Fruit fly (Drosophila melanogaster): ENCODE data around the gene Cox10.

The Cox10 gene

DNA sequence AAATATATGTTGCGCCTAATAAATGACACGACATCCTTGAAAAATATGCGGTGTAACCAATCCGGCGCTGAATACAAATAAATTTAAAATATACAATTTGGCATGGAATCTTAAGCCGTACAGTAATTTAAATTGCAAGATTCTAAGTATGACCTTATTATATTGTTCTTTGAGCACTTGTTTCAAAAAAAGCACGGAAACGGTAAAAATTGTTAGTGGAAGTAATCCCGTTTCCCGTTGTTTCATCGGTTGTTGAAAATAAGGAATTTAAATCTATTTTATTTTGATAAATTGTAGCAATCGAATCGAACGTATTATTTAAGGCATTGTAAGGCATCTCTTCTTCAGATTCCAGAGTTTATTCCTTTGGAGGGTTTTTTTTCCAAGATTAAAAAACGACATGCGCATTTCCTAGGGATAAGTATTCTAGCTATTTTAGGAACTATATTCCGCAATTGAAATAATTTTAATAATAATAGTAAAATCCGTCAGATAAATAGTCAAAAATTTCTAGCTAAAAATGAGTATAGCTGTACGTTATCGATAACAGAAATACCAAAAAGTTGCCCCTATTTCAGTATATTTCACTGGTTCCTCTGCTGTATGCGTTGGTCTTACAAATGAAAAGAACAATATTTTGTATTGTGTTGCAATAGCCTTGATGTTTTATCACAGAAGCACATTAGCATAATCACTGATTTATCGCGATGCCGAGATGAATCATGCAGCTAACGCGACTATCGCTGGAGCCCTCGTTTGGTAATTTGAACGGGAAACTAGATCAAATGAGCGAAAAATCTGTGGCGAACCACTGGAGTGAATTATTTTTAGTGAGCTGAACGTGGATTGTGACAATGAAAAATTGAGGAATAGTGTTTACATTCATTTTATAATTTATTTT is 2.1 kb downstream of the Cox10 start, which contains the start of gene GATAd (continued):
- no peak for TF ChIP-seq D (optimal IDR thresholded peaks at IDR 0.05)
- no peak for TF ChIP-seq D (GFP tag; optimal IDR thresholded peaks at IDR 0.05)
- TF ChIP-seq CG4820 (GFP tag; optimal IDR thresholded peaks at IDR 0.05): no peak
- peak; percentile 62 for TF ChIP-seq pzg (GFP tag; optimal IDR thresholded peaks at IDR 0.05)
- TF ChIP-seq stwl (tag; optimal IDR thresholded peaks at IDR 0.05): peak; percentile 34
- no peak for TF ChIP-seq psq (GFP tag; optimal IDR thresholded peaks at IDR 0.05)
- TF ChIP-seq Side (GFP tag; optimal IDR thresholded peaks at IDR 0.05): no peak
- peak; percentile 88 for TF ChIP-seq CG7928 (GFP tag; optimal IDR thresholded peaks at IDR 0.05)
- no peak for TF ChIP-seq fd3F (GFP tag; optimal IDR thresholded peaks at IDR 0.05)
- TF ChIP-seq bsh (GFP tag; optimal IDR thresholded peaks at IDR 0.05): no peak
- TF ChIP-seq Rx (GFP tag; IDR thresholded peaks at IDR 0.05): no peak
- TF ChIP-seq crol (GFP tag; IDR thresholded peaks at IDR 0.05): no peak
- no peak for TF ChIP-seq gt (GFP tag; IDR thresholded peaks at IDR 0.05)
- TF ChIP-seq CG10147 (GFP tag; optimal IDR thresholded peaks at IDR 0.05): peak; percentile 6
- TF ChIP-seq CG7745 (tag; optimal IDR thresholded peaks at IDR 0.05): no peak
- TF ChIP-seq CG18619 (GFP tag; optimal IDR thresholded peaks at IDR 0.05): no peak
- no peak for TF ChIP-seq slbo (GFP tag; IDR thresholded peaks at IDR 0.05)
- TF ChIP-seq Rfx (GFP tag; IDR thresholded peaks at IDR 0.05): no peak
- no peak for TF ChIP-seq az2 (GFP tag; optimal IDR thresholded peaks at IDR 0.05)
- no peak for TF ChIP-seq ems (GFP tag; optimal IDR thresholded peaks at IDR 0.05)
- TF ChIP-seq Scr (GFP tag; IDR thresholded peaks at IDR 0.05; ENCODE audit: partially characterized antibody): peak; percentile 37
- TF ChIP-seq NC2β (GFP tag; optimal IDR thresholded peaks at IDR 0.05): no peak
- peak; percentile 60 for TF ChIP-seq Med (GFP tag)
- TF ChIP-seq inv (GFP tag; IDR thresholded peaks at IDR 0.05; ENCODE audit: partially characterized antibody): peak; percentile 20; the same call in 1 of the 2 replicates
- TF ChIP-seq CG8359 (GFP tag; optimal IDR thresholded peaks at IDR 0.05; ENCODE audit: borderline replicate concordance): no peak
- no peak for TF ChIP-seq unpg (GFP tag; optimal IDR thresholded peaks at IDR 0.05)
- TF ChIP-seq rib (GFP tag; IDR thresholded peaks at IDR 0.05): no peak
- no peak for TF ChIP-seq CG6683 (GFP tag; optimal IDR thresholded peaks at IDR 0.05)
- TF ChIP-seq Eip74EF (GFP tag; optimal IDR thresholded peaks at IDR 0.05): peak in 1 of 2 experiments; percentile 19
- no peak for TF ChIP-seq Camta (GFP tag; optimal IDR thresholded peaks at IDR 0.05)
- TF ChIP-seq PHDP (tag; optimal IDR thresholded peaks at IDR 0.05): peak; percentile 19
- TF ChIP-seq her (GFP tag; optimal IDR thresholded peaks at IDR 0.05): no peak
- TF ChIP-seq Lim3 (GFP tag; IDR thresholded peaks at IDR 0.05): no peak
- TF ChIP-seq sob (GFP tag; IDR thresholded peaks at IDR 0.05): no peak
- TF ChIP-seq CG13287 (GFP tag; IDR thresholded peaks at IDR 0.05; ENCODE audit: partially characterized antibody): peak; percentile 47; the same call in 1 of the 2 replicates
- no peak for TF ChIP-seq salm (tag; optimal IDR thresholded peaks at IDR 0.05)
- TF ChIP-seq CG6791 (GFP tag; IDR thresholded peaks at IDR 0.05; ENCODE audit: partially characterized antibody): no peak
- no peak for TF ChIP-seq Poxn (GFP tag; IDR thresholded peaks at IDR 0.05)
- TF ChIP-seq BEAF-32 (GFP tag; optimal IDR thresholded peaks at IDR 0.05): peak; percentile 45
- no peak for TF ChIP-seq croc (GFP tag; conservative IDR thresholded peaks at IDR 0.05)
- no peak for TF ChIP-seq Sox102F (GFP tag; optimal IDR thresholded peaks at IDR 0.05)
- TF ChIP-seq tup (GFP tag; optimal IDR thresholded peaks at IDR 0.05): no peak
- no peak for TF ChIP-seq CG14014 (GFP tag; IDR thresholded peaks at IDR 0.05)
- no peak for TF ChIP-seq Hr39 (optimal IDR thresholded peaks at IDR 0.05)
- no peak for TF ChIP-seq Dip2 (GFP tag; IDR thresholded peaks at IDR 0.05)
- TF ChIP-seq slp2 (GFP tag; optimal IDR thresholded peaks at IDR 0.05): no peak
- no peak for TF ChIP-seq Hand (GFP tag; optimal IDR thresholded peaks at IDR 0.05)
- TF ChIP-seq CG2202 (tag; optimal IDR thresholded peaks at IDR 0.05): no peak
- TF ChIP-seq Opbp (GFP tag; IDR thresholded peaks at IDR 0.05; ENCODE audit: partially characterized antibody): no peak

Measured in whole organism, embryonic.